Worm (Caenorhabditis elegans) whole organism, mixed stage, embryonic: ENCODE measurements around the gene taf-9.
A peak's percentile ranks its signal among the peaks of the same experiment; 100 is the strongest.

Experiments used
- M03D4.4 ChIP-seq: sonication (generic microtip); optimal IDR thresholded peaks from 2 replicates; lab custom pipeline; 2017; ENCODE audit warnings: mild to moderate bottlenecking, missing genetic modification characterization, missing compliant biosample characterization
- bed-3 ChIP-seq: fragments of 200-800 bp; sonication (Bioruptor generic); optimal IDR thresholded peaks from 3 replicates; lab custom pipeline; 2018; ENCODE audit warnings: mild to moderate bottlenecking, missing genetic modification characterization, moderate library complexity, missing compliant biosample characterization
- blmp-1 ChIP-seq: fragments of 150-350 bp; optimal IDR thresholded peaks from 2 replicates; lab custom pipeline; 2014; ENCODE audit warnings: missing biosample characterization, missing genetic modification characterization
- ceh-83 ChIP-seq: fragments of 200-800 bp; sonication (Bioruptor generic); optimal IDR thresholded peaks from 2 replicates; lab custom pipeline; 2018; ENCODE audit warnings: mild to moderate bottlenecking, missing genetic modification characterization, missing compliant biosample characterization
- ces-1 ChIP-seq: fragments of 150-350 bp; optimal IDR thresholded peaks from 2 replicates; lab custom pipeline; 2014; ENCODE audit warnings: missing biosample characterization, missing genetic modification reagents, missing genetic modification characterization
- cnd-1 ChIP-seq: fragments of 200-800 bp; sonication (Bioruptor generic); optimal IDR thresholded peaks from 2 replicates; lab custom pipeline; 2018; ENCODE audit warnings: mild to moderate bottlenecking, missing genetic modification characterization, missing compliant biosample characterization
- drap-1 ChIP-seq: fragments of 200-800 bp; sonication (Bioruptor generic); optimal IDR thresholded peaks from 3 replicates; lab custom pipeline; 2018; ENCODE audit warnings: mild to moderate bottlenecking, missing genetic modification characterization, missing compliant biosample characterization
- elt-1 ChIP-seq: sonication (generic microtip); optimal IDR thresholded peaks from 2 replicates; lab custom pipeline; 2017; ENCODE audit warnings: missing genetic modification characterization, mild to moderate bottlenecking, missing compliant biosample characterization, antibody characterized with exemption, moderate library complexity, borderline replicate concordance; ENCODE audit not compliant: insufficient read depth
- elt-3 ChIP-seq: fragments of 150-350 bp; optimal IDR thresholded peaks from 2 replicates; lab custom pipeline; 2014; ENCODE audit warnings: missing biosample characterization, missing genetic modification characterization
- flh-1 ChIP-seq: fragments of 200-800 bp; sonication (Bioruptor generic); optimal IDR thresholded peaks from 2 replicates; lab custom pipeline; 2018; ENCODE audit warnings: mild to moderate bottlenecking, missing genetic modification characterization, moderate library complexity, missing compliant biosample characterization
- ham-2 ChIP-seq: fragments of 200-800 bp; sonication (Bioruptor generic); optimal IDR thresholded peaks from 2 replicates; lab custom pipeline; 2018; ENCODE audit warnings: mild to moderate bottlenecking, missing genetic modification characterization, missing compliant biosample characterization
- lin-32 ChIP-seq: fragments of 200-800 bp; sonication (Bioruptor generic); optimal IDR thresholded peaks from 2 replicates; lab custom pipeline; 2018; ENCODE audit warnings: mild to moderate bottlenecking, missing genetic modification characterization, missing compliant biosample characterization
- lsy-2 ChIP-seq: fragments of 150-350 bp; optimal IDR thresholded peaks from 2 replicates; lab custom pipeline; 2014; ENCODE audit warnings: missing biosample characterization, missing genetic modification characterization
- mab-5 ChIP-seq: fragments of 150-350 bp; optimal IDR thresholded peaks from 2 replicates; lab custom pipeline; 2014; ENCODE audit warnings: missing biosample characterization, missing genetic modification characterization
- mep-1 ChIP-seq: fragments of 150-350 bp; optimal IDR thresholded peaks from 2 replicates; lab custom pipeline; 2017; ENCODE audit warnings: missing biosample characterization, missing genetic modification reagents, missing genetic modification characterization, inconsistent platforms
- mls-2 ChIP-seq: sonication (generic microtip); optimal IDR thresholded peaks from 2 replicates; lab custom pipeline; 2016; ENCODE audit warnings: mild to moderate bottlenecking, missing genetic modification characterization, moderate library complexity, missing compliant biosample characterization
- nhr-12 ChIP-seq: fragments of 150-350 bp; optimal IDR thresholded peaks from 2 replicates; lab custom pipeline; 2014; ENCODE audit warnings: missing biosample characterization, missing genetic modification characterization
- nhr-2 ChIP-seq: fragments of 150-350 bp; optimal IDR thresholded peaks from 2 replicates; lab custom pipeline; 2014; ENCODE audit warnings: missing biosample characterization, missing genetic modification characterization
- nhr-237 ChIP-seq: fragments of 150-350 bp; optimal IDR thresholded peaks from 2 replicates; lab custom pipeline; 2014; ENCODE audit warnings: missing biosample characterization, missing genetic modification characterization
- nhr-28 ChIP-seq: fragments of 150-350 bp; optimal IDR thresholded peaks from 2 replicates; lab custom pipeline; 2014; ENCODE audit warnings: missing biosample characterization, missing genetic modification characterization
- nhr-76 ChIP-seq: sonication (generic microtip); optimal IDR thresholded peaks from 2 replicates; lab custom pipeline; 2017; ENCODE audit warnings: missing biosample characterization, missing genetic modification characterization
- pha-4 ChIP-seq: fragments of 150-350 bp; optimal IDR thresholded peaks from 2 replicates; lab custom pipeline; 2018; ENCODE audit warnings: missing biosample characterization, missing genetic modification reagents, missing genetic modification characterization
- sem-2 ChIP-seq: fragments of 200-800 bp; sonication (Bioruptor generic); optimal IDR thresholded peaks from 2 replicates; lab custom pipeline; 2018; ENCODE audit warnings: mild to moderate bottlenecking, missing genetic modification characterization, missing compliant biosample characterization
- snpc-4 ChIP-seq: fragments of 150-350 bp; optimal IDR thresholded peaks from 2 replicates; lab custom pipeline; 2014; ENCODE audit warnings: missing biosample characterization, missing genetic modification characterization
- sptf-1 ChIP-seq: sonication (generic microtip); optimal IDR thresholded peaks from 2 replicates; lab custom pipeline; 2017; ENCODE audit warnings: mild to moderate bottlenecking, missing genetic modification characterization, moderate library complexity, missing compliant biosample characterization
- tbx-8 ChIP-seq: fragments of 200-800 bp; sonication (Bioruptor generic); optimal IDR thresholded peaks from 2 replicates; lab custom pipeline; 2018; ENCODE audit warnings: mild to moderate bottlenecking, missing genetic modification characterization, moderate library complexity, missing compliant biosample characterization
- unc-120 ChIP-seq: sonication (generic microtip); optimal IDR thresholded peaks from 2 replicates; lab custom pipeline; 2017; ENCODE audit warnings: missing genetic modification characterization, missing compliant biosample characterization; ENCODE audit not compliant: poor library complexity, severe bottlenecking
- unc-39 ChIP-seq: fragments of 150-350 bp; optimal IDR thresholded peaks from 2 replicates; lab custom pipeline; 2014; ENCODE audit warnings: missing biosample characterization, missing genetic modification characterization
- unc-62 ChIP-seq: fragments of 150-350 bp; optimal IDR thresholded peaks from 2 replicates; lab custom pipeline; 2014; ENCODE audit warnings: missing biosample characterization, missing genetic modification reagents, missing genetic modification characterization
- ztf-11 ChIP-seq: fragments of 150-350 bp; optimal IDR thresholded peaks from 2 replicates; lab custom pipeline; 2014; ENCODE audit warnings: missing biosample characterization, missing genetic modification characterization

Gene taf-9

DNA sequence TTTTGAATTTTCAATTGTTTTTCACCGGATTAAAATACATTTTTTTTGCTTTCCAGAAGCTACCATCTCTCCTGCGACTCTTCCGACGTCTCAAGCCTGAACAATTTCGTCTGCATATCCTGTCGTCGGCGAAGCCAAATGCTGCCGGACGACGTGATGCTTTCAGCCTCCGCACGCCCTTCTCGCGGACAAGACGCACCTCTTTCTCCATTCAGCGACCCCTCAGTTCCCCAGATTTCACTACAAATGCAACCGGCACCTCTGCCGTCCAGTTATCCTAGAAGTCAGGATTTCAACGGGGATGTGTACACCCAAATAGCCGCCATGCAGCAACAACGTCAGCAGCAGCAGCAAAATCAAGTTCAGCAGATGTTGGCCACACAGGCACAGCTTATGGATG is 20.2 kb downstream of the taf-9 start:
- TF ChIP-seq sptf-1 (tag; lab: Kevin White, UChicago) (no peak), nhr-237 (no peak), lin-32 (GFP tag; lab: Kevin White, UChicago) (no peak), ham-2 (GFP tag; lab: Kevin White, UChicago) (no peak), mab-5 (no peak), blmp-1 (no peak), mls-2 (tag; lab: Kevin White, UChicago) (no peak), elt-1 (tag; lab: Kevin White, UChicago) (no peak), lsy-2 (no peak)

- TF ChIP-seq drap-1 (GFP tag; lab: Kevin White, UChicago) = peak; percentile 3
- TF ChIP-seq sem-2 = no peak
- TF ChIP-seq nhr-76 (tag; lab: Kevin White, UChicago) = no peak
- no peak for TF ChIP-seq nhr-28
Measured at ce11 chrIII:13645885-13646488, 21.9 kb downstream of the taf-9 start.

DNA sequence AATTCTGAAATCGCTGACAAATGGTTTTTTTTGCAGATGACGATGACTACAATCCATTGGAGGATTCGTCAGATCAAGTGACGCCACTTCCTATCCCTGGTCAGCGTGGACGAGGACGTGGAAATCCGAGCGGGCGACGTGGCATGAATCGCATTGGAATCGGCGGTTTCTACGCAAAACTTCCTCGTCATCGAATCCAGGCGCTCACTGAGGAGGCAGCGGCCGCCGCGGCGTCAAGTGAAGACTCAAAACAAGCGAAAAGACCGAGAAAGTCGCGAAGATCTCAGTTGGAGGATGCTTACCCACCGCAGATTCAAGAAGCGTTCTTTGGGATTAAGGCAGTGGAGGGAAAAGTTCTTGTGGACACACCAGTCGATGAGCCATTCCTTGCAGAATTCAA is 24.5 kb downstream of the taf-9 start:
- no peak for TF ChIP-seq ces-1 (GFP tag; lab: Kevin White, UChicago)
- no peak for TF ChIP-seq flh-1 (GFP tag; lab: Kevin White, UChicago)
- TF ChIP-seq nhr-12 (tag; lab: Kevin White, UChicago) = no peak
- TF ChIP-seq elt-3 (tag; lab: Kevin White, UChicago) = no peak
- no peak for TF ChIP-seq nhr-2
- TF ChIP-seq ham-2 (GFP tag; lab: Kevin White, UChicago) = no peak
- TF ChIP-seq cnd-1 (tag; lab: Kevin White, UChicago) = no peak
- TF ChIP-seq nhr-28 = no peak
- TF ChIP-seq drap-1 (GFP tag; lab: Kevin White, UChicago) = no peak
- TF ChIP-seq bed-3 (GFP tag; lab: Kevin White, UChicago) = no peak
- no peak for TF ChIP-seq elt-1 (tag; lab: Kevin White, UChicago)
- TF ChIP-seq M03D4.4 (tag; lab: Kevin White, UChicago) = no peak
- no peak for TF ChIP-seq tbx-8 (GFP tag; lab: Kevin White, UChicago)
- TF ChIP-seq unc-62 (GFP tag; lab: Kevin White, UChicago) = no peak
- no peak for TF ChIP-seq ztf-11 (tag; lab: Kevin White, UChicago)
- no peak for TF ChIP-seq lsy-2

- TF ChIP-seq lin-32 (GFP tag; lab: Kevin White, UChicago) (peak; percentile 7), unc-120 (tag; lab: Kevin White, UChicago) (no peak), drap-1 (GFP tag; lab: Kevin White, UChicago) (no peak), sem-2 (peak; percentile 5)
Measured at ce11 chrIII:13651414-13651813, 27.3 kb downstream of the taf-9 start.

ce11 chrIII:13652010-13652409 is 27.9 kb downstream of the taf-9 start:
- TF ChIP-seq mls-2 (tag; lab: Kevin White, UChicago) (no peak), sptf-1 (tag; lab: Kevin White, UChicago) (no peak), nhr-2 (no peak), ham-2 (GFP tag; lab: Kevin White, UChicago) (no peak), bed-3 (GFP tag; lab: Kevin White, UChicago) (no peak), ceh-83 (GFP tag; lab: Kevin White, UChicago) (no peak), mep-1 (no peak), mab-5 (no peak), lsy-2 (no peak), unc-62 (GFP tag; lab: Kevin White, UChicago) (no peak), lin-32 (GFP tag; lab: Kevin White, UChicago) (no peak), ztf-11 (tag; lab: Kevin White, UChicago) (no peak), flh-1 (GFP tag; lab: Kevin White, UChicago) (no peak), pha-4 (tag; lab: Kevin White, UChicago) (no peak), unc-39 (no peak), unc-120 (tag; lab: Kevin White, UChicago) (no peak), nhr-237 (no peak), nhr-28 (no peak), snpc-4 (tag; lab: Kevin White, UChicago) (no peak)
